Worm (Caenorhabditis elegans) whole organism, mixed stage, embryonic: Measurements from ENCODE around the gene R06F6.14.

ENCODE experiments used
- blmp-1 ChIP-seq: fragments of 150-350 bp; optimal IDR thresholded peaks from 2 replicates; lab custom pipeline; 2014; ENCODE audit warnings: missing biosample characterization, missing genetic modification characterization
- elt-3 ChIP-seq: fragments of 150-350 bp; optimal IDR thresholded peaks from 2 replicates; lab custom pipeline; 2014; ENCODE audit warnings: missing biosample characterization, missing genetic modification characterization
- lsy-2 ChIP-seq: fragments of 150-350 bp; optimal IDR thresholded peaks from 2 replicates; lab custom pipeline; 2014; ENCODE audit warnings: missing biosample characterization, missing genetic modification characterization
- mab-5 ChIP-seq: fragments of 150-350 bp; optimal IDR thresholded peaks from 2 replicates; lab custom pipeline; 2014; ENCODE audit warnings: missing biosample characterization, missing genetic modification characterization
- mep-1 ChIP-seq: fragments of 150-350 bp; optimal IDR thresholded peaks from 2 replicates; lab custom pipeline; 2017; ENCODE audit warnings: missing biosample characterization, missing genetic modification reagents, missing genetic modification characterization, inconsistent platforms
- mls-2 ChIP-seq: sonication (generic microtip); optimal IDR thresholded peaks from 2 replicates; lab custom pipeline; 2016; ENCODE audit warnings: mild to moderate bottlenecking, missing genetic modification characterization, moderate library complexity, missing compliant biosample characterization
- snpc-4 ChIP-seq: fragments of 150-350 bp; optimal IDR thresholded peaks from 2 replicates; lab custom pipeline; 2014; ENCODE audit warnings: missing biosample characterization, missing genetic modification characterization
- tbx-8 ChIP-seq: fragments of 200-800 bp; sonication (Bioruptor generic); optimal IDR thresholded peaks from 2 replicates; lab custom pipeline; 2018; ENCODE audit warnings: mild to moderate bottlenecking, missing genetic modification characterization, moderate library complexity, missing compliant biosample characterization
- unc-120 ChIP-seq: sonication (generic microtip); optimal IDR thresholded peaks from 2 replicates; lab custom pipeline; 2017; ENCODE audit warnings: missing genetic modification characterization, missing compliant biosample characterization; ENCODE audit not compliant: poor library complexity, severe bottlenecking
- unc-62 ChIP-seq: fragments of 150-350 bp; optimal IDR thresholded peaks from 2 replicates; lab custom pipeline; 2014; ENCODE audit warnings: missing biosample characterization, missing genetic modification reagents, missing genetic modification characterization

DNA sequence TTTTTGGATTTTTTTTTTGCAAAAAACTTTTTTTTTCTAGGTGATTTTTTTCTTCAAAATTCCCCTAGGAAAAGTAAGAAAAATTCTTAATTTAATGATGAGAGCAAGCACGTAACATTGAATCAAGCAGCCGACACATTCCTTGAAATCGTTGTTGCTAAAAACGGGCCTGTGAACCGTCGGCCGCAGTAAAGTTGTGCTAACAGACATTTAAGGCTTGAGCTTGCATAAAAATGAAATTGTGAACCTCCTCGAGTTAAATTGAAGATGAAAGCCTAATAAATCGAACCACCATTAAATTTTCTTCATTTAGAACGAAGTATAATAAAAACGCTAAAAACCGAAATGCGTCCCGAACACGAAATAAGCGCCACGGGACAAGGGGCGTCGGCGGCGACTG lies 41.1 kb upstream of the R06F6.14 start:
- TF ChIP-seq unc-62 (no peak), lsy-2 (tag; lab: Kevin White, UChicago) (no peak), mep-1 (tag; lab: Kevin White, UChicago) (no peak), snpc-4 (no peak), tbx-8 (GFP tag; lab: Kevin White, UChicago) (no peak), mls-2 (tag; lab: Kevin White, UChicago) (no peak), unc-120 (no peak), blmp-1 (tag; lab: Kevin White, UChicago) (no peak), mab-5 (tag; lab: Kevin White, UChicago) (no peak), elt-3 (no peak)
